Fruit fly (Drosophila melanogaster) whole organism: ENCODE measurements around the gene CG5435.

Experiments
- CG8478 ChIP-seq: fragments of >200 bp; optimal IDR thresholded peaks from 2 replicates; lab custom pipeline; 2018; ENCODE audit warnings: inconsistent platforms
- Dll ChIP-seq: fragments of >200 bp; optimal IDR thresholded peaks from 2 replicates; lab custom pipeline; 2017
- EcR ChIP-seq, 2 experiments: fragments of >200 bp; optimal IDR thresholded peaks; 2 replicates each; lab custom pipeline; 2017; ENCODE audit warnings: missing biosample characterization in 2 of 2, missing genetic modification characterization in 2 of 2, missing genetic modification reagents in 2 of 2
- pan ChIP-seq: fragments of >200 bp; optimal IDR thresholded peaks from 2 replicates; lab custom pipeline; 2017
- psq ChIP-seq: fragments of >200 bp; optimal IDR thresholded peaks from 2 replicates; lab custom pipeline; 2017
- usp ChIP-seq: fragments of >200 bp; optimal IDR thresholded peaks from 2 replicates; lab custom pipeline; 2017; ENCODE audit warnings: missing biosample characterization, missing genetic modification characterization, mixed read lengths

dm6 chr2L:12397974-12398373, 32.7 kb downstream of the CG5435 start, which contains the start of gene Pkd2:
- no peak for TF ChIP-seq Dll (lab: Kevin White, UChicago)
- no peak for TF ChIP-seq usp (GFP tag; lab: Kevin White, UChicago)
- no peak for TF ChIP-seq psq (lab: Kevin White, UChicago)
- TF ChIP-seq EcR (GFP tag; optimal IDR thresholded peaks at IDR 0.05; lab: Kevin White, UChicago): no peak
- no peak for TF ChIP-seq CG8478 (lab: Kevin White, UChicago)
- no peak for TF ChIP-seq pan
